Worm (Caenorhabditis elegans): ENCODE results near the gene fkh-6.

fkh-6 gene

DNA sequence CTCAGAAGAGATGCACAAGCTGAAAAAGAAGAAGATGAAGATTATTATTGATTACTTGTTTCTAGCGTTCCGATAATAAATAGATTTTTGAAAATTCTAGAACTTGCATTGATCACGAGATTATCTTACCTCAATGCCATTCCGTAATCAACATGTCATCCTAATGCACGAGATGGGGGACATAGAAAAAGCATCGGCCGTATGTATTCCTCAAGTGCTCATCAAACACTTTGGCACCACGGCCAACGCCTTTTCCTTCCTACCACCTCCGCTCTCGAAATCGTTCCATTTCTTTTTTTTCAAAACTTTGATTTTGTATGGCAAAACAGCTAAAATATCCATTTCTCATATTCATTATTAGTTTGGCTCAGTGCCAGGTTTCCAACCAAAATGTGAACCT, 24.4 kb downstream of the fkh-6 start, which contains the start of gene lat-2:
TSS of gene lat-2 (plus strand) at position 301 of the 400 bp plus-strand sequence.
- no peak for TF ChIP-seq pag-3 (tag; optimal IDR thresholded peaks at IDR 0.05; ENCODE audit: borderline replicate concordance)
- TF ChIP-seq mec-3 (tag; optimal IDR thresholded peaks at IDR 0.05; ENCODE audit: borderline replicate concordance): no peak
- no peak for TF ChIP-seq fkh-6 (tag; optimal IDR thresholded peaks at IDR 0.05)
- TF ChIP-seq unc-55 (GFP tag; optimal IDR thresholded peaks at IDR 0.05): no peak
- no peak for TF ChIP-seq pat-9 (tag; optimal IDR thresholded peaks at IDR 0.05)
- TF ChIP-seq ceh-9 (tag; optimal IDR thresholded peaks at IDR 0.05): no peak
- TF ChIP-seq ceh-30 (tag; optimal IDR thresholded peaks at IDR 0.05): no peak
- TF ChIP-seq nfya-1 (tag; optimal IDR thresholded peaks at IDR 0.05): no peak
- no peak for TF ChIP-seq C38D4.7 (GFP tag; optimal IDR thresholded peaks at IDR 0.05)
- no peak for TF ChIP-seq hlh-6 (tag; optimal IDR thresholded peaks at IDR 0.05)
- no peak for TF ChIP-seq lin-11 (tag; optimal IDR thresholded peaks at IDR 0.05)
- TF ChIP-seq ceh-31 (tag; optimal IDR thresholded peaks at IDR 0.05): no peak
- TF ChIP-seq unc-86 (tag; optimal IDR thresholded peaks at IDR 0.05): no peak
- TF ChIP-seq ahr-1 (tag; optimal IDR thresholded peaks at IDR 0.05): no peak
- no peak for TF ChIP-seq tbx-7 (tag; optimal IDR thresholded peaks at IDR 0.05)
- TF ChIP-seq pros-1 (tag; optimal IDR thresholded peaks at IDR 0.05): no peak

DNA sequence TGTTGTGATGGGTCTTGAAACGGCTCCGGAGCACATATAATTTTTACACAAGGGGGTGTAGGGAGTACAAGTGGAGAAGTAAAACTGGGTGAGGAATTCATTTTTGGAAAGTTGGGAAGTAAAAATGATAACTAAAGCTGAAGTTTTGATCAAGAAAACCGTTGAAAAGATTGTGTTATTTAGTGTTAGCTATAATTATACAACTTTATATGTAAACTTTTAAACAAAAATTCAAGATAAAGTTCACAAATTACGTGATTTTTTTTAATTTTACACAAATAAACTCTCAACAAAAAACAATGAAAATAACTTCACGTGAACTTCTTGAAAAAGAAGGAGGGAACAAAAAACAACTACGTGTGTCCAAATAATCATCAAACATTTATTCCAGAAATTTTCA, 28.0 kb downstream of the fkh-6 start, which contains the start of the genes H20J04.7 and H20J04.1:
TSS of gene H20J04.7 (minus strand) at position 101 of the 400 bp plus-strand sequence.
TSS of gene H20J04.1 (plus strand) at position 397 of the 400 bp plus-strand sequence.
- TF ChIP-seq lim-6 (tag; optimal IDR thresholded peaks at IDR 0.05): no peak
- TF ChIP-seq madf-2 (tag; optimal IDR thresholded peaks at IDR 0.05): no peak
- TF ChIP-seq elt-2 (tag; optimal IDR thresholded peaks at IDR 0.05): no peak
- TF ChIP-seq nfya-1 (tag; optimal IDR thresholded peaks at IDR 0.05): no peak
- TF ChIP-seq tbx-2 (tag; optimal IDR thresholded peaks at IDR 0.05): no peak
- no peak for TF ChIP-seq unc-42 (tag; optimal IDR thresholded peaks at IDR 0.05)
- no peak for TF ChIP-seq ceh-31 (tag; optimal IDR thresholded peaks at IDR 0.05)
- TF ChIP-seq pha-4 (tag; optimal IDR thresholded peaks at IDR 0.05): no peak
- TF ChIP-seq ets-4 (tag; optimal IDR thresholded peaks at IDR 0.05): no peak
- TF ChIP-seq pha-2 (tag; optimal IDR thresholded peaks at IDR 0.05): no peak
- no peak for TF ChIP-seq eyg-1 (tag; optimal IDR thresholded peaks at IDR 0.05)
- TF ChIP-seq unc-86 (tag; optimal IDR thresholded peaks at IDR 0.05): no peak
- no peak for TF ChIP-seq sox-2 (GFP tag; IDR thresholded peaks at IDR 0.05)
- TF ChIP-seq unc-3 (GFP tag; conservative IDR thresholded peaks at IDR 0.05): no peak
- no peak for TF ChIP-seq unc-3 (tag; optimal IDR thresholded peaks at IDR 0.05)

- TF ChIP-seq ceh-34 (tag; optimal IDR thresholded peaks at IDR 0.05): no peak
- no peak for TF ChIP-seq syd-9 (tag; optimal IDR thresholded peaks at IDR 0.05)
- no peak for TF ChIP-seq Y22D7AL.16 (tag; optimal IDR thresholded peaks at IDR 0.05)
- TF ChIP-seq ceh-6 (GFP tag; optimal IDR thresholded peaks at IDR 0.05): no peak
- no peak for TF ChIP-seq unc-86 (tag; optimal IDR thresholded peaks at IDR 0.05)
- no peak for TF ChIP-seq nfya-1 (tag; optimal IDR thresholded peaks at IDR 0.05)
- TF ChIP-seq zip-5 (tag; optimal IDR thresholded peaks at IDR 0.05): no peak
- no peak for TF ChIP-seq pqm-1 (tag; optimal IDR thresholded peaks at IDR 0.05)
- no peak for TF ChIP-seq T23F11.4 (GFP tag; optimal IDR thresholded peaks at IDR 0.05)
- no peak for TF ChIP-seq ama-1 (optimal IDR thresholded peaks at IDR 0.05)
- TF ChIP-seq ceh-22 (tag; optimal IDR thresholded peaks at IDR 0.05): no peak
- TF ChIP-seq mec-3 (tag; optimal IDR thresholded peaks at IDR 0.05; ENCODE audit: borderline replicate concordance): no peak
- TF ChIP-seq elt-2 (tag; optimal IDR thresholded peaks at IDR 0.05): no peak
- TF ChIP-seq tbx-7 (tag; optimal IDR thresholded peaks at IDR 0.05): no peak
- TF ChIP-seq unc-42 (tag; optimal IDR thresholded peaks at IDR 0.05): no peak
- no peak for TF ChIP-seq ceh-24 (tag; optimal IDR thresholded peaks at IDR 0.05)
- TF ChIP-seq madf-2 (tag; optimal IDR thresholded peaks at IDR 0.05): no peak
Observed at ce11 chrII:4350888-4351287, 32.3 kb downstream of the fkh-6 start, which contains the start of gene H20J04.9. Gene H20J04.9, plus strand, starts transcription at chrII:4351188.

- TF ChIP-seq hlh-6 (tag; optimal IDR thresholded peaks at IDR 0.05) (peak; percentile 30), nhr-232 (tag; optimal IDR thresholded peaks at IDR 0.05) (no peak)
Observed at ce11 chrII:4344317-4344716, 38.9 kb downstream of the fkh-6 start.
